Worm (Caenorhabditis elegans): ENCODE results near the gene K04G7.1.

Gene K04G7.1

DNA sequence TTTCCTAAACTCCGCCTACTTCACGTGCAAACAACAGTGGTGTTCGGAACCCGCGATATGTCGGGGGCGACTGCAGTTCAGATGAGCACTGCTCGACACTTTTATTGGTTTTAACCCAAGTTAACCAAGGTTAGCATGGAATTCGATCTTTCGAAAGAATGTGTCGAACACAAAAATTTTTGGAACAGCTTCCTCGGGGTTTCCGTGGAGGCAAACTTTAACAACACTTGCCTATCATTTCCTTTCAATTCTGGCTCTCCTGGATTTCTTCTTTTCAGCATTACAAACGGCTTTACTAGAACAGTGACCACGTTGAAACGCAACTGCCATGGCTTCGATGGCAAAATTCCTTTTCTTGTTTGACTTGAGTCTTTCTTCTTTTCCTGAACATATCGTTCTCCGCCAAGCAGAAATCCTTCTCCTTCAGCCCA, 21.2 kb upstream of the K04G7.1 start (continued):
- TF ChIP-seq madf-6 (GFP tag; IDR thresholded peaks at IDR 0.05) (peak; percentile 88), Y95B8A.8 (GFP tag; IDR thresholded peaks at IDR 0.05) (0 out of 2 replicates have a peak, but pooled peaks have one; percentile 49), lag-1 (GFP tag; IDR thresholded peaks at IDR 0.05) (no peak), pha-4 (tag; optimal IDR thresholded peaks at IDR 0.05) (no peak), ceh-91 (GFP tag; IDR thresholded peaks at IDR 0.05) (no peak), nfya-1 (tag; optimal IDR thresholded peaks at IDR 0.05; ENCODE audit: borderline replicate concordance, insufficient read depth) (no peak), sptf-2 (GFP tag; optimal IDR thresholded peaks at IDR 0.05) (no peak), mxl-1 (tag; optimal IDR thresholded peaks at IDR 0.05) (peak; percentile 6), ceh-40 (GFP tag; IDR thresholded peaks at IDR 0.05) (no peak), ceh-79 (tag; optimal IDR thresholded peaks at IDR 0.05) (peak; percentile 41), snpc-1.3 (tag; optimal IDR thresholded peaks at IDR 0.05; ENCODE audit: insufficient read depth) (peak; percentile 95), K11D2.4 (GFP tag; IDR thresholded peaks at IDR 0.05) (no peak), lin-40 (tag; optimal IDR thresholded peaks at IDR 0.05) (peak; percentile 43), T26A5.8 (tag; optimal IDR thresholded peaks at IDR 0.05) (peak; percentile 13), rpc-1 (optimal IDR thresholded peaks at IDR 0.05) (no peak), rpc-1 (tag; optimal IDR thresholded peaks at IDR 0.05) (peak; percentile 9), ceh-27 (GFP tag; optimal IDR thresholded peaks at IDR 0.05) (peak; percentile 17), hmg-20 (GFP tag; IDR thresholded peaks at IDR 0.05) (0 out of 2 replicates have a peak, but pooled peaks have one; percentile 31), chd-7 (tag; optimal IDR thresholded peaks at IDR 0.05) (peak; percentile 40), athp-1 (tag; optimal IDR thresholded peaks at IDR 0.05) (peak; percentile 47), akir-1 (GFP tag; optimal IDR thresholded peaks at IDR 0.05) (no peak), hlh-26 (GFP tag; conservative IDR thresholded peaks at IDR 0.05) (no peak), K12H6.12 (tag; optimal IDR thresholded peaks at IDR 0.05) (no peak), F52B5.7 (tag; optimal IDR thresholded peaks at IDR 0.05) (peak; percentile 35), ztf-26 (tag; optimal IDR thresholded peaks at IDR 0.05) (peak; percentile 1), F57A8.1 (GFP tag; optimal IDR thresholded peaks at IDR 0.05) (no peak), somi-1 (GFP tag; optimal IDR thresholded peaks at IDR 0.05) (no peak), bed-2 (GFP tag; IDR thresholded peaks at IDR 0.05) (no peak), F37B4.10 (GFP tag; IDR thresholded peaks at IDR 0.05) (no peak), B0261.1 (tag; optimal IDR thresholded peaks at IDR 0.05) (peak; percentile 3), lin-54 (GFP tag; optimal IDR thresholded peaks at IDR 0.05) (peak; percentile 82), F10E7.11 (tag; optimal IDR thresholded peaks at IDR 0.05) (no peak), attf-5 (GFP tag; optimal IDR thresholded peaks at IDR 0.05) (peak; percentile 21), snpc-3.4 (tag; optimal IDR thresholded peaks at IDR 0.05) (peak; percentile 99), mes-4 (tag; optimal IDR thresholded peaks at IDR 0.05) (peak; percentile 1), F39B2.1 (GFP tag; IDR thresholded peaks at IDR 0.05) (no peak), dpff-1 (tag; optimal IDR thresholded peaks at IDR 0.05) (peak; percentile 90)

- peak; percentile 95 for TF ChIP-seq snpc-3.4 (tag; optimal IDR thresholded peaks at IDR 0.05)
- no peak for TF ChIP-seq B0035.1 (tag; optimal IDR thresholded peaks at IDR 0.05)
- no peak for TF ChIP-seq cebp-2 (GFP tag; IDR thresholded peaks at IDR 0.05)
- no peak for TF ChIP-seq madf-10 (tag; optimal IDR thresholded peaks at IDR 0.05)
- peak; percentile 19 for TF ChIP-seq ama-1 (optimal IDR thresholded peaks at IDR 0.05)
- peak in 1 of 2 experiments; percentile 11 for TF ChIP-seq ama-1 (GFP tag; optimal IDR thresholded peaks at IDR 0.05)
- TF ChIP-seq hmg-20 (GFP tag; IDR thresholded peaks at IDR 0.05), result 0 out of 2 replicates have a peak, but pooled peaks have one; percentile 47
- peak; percentile 80 for TF ChIP-seq ekl-4 (GFP tag; IDR thresholded peaks at IDR 0.05)
- TF ChIP-seq let-526 (GFP tag; IDR thresholded peaks at IDR 0.05), result no peak
- TF ChIP-seq snpc-1.1 (tag; optimal IDR thresholded peaks at IDR 0.05; ENCODE audit: insufficient read depth), result peak; percentile 98
- TF ChIP-seq pbrm-1 (GFP tag; IDR thresholded peaks at IDR 0.05), result peak; percentile 90
- TF ChIP-seq him-1 (tag; optimal IDR thresholded peaks at IDR 0.05), result peak; percentile 96
- TF ChIP-seq tlf-1 (GFP tag; optimal IDR thresholded peaks at IDR 0.05), result peak; percentile 18
- TF ChIP-seq snpc-1.3 (tag; optimal IDR thresholded peaks at IDR 0.05; ENCODE audit: insufficient read depth), result peak; percentile 89
- TF ChIP-seq dox-1 (GFP tag; IDR thresholded peaks at IDR 0.05), result peak; percentile 78
- no peak for TF ChIP-seq ceh-58 (GFP tag; IDR thresholded peaks at IDR 0.05)
- TF ChIP-seq dpff-1 (tag; optimal IDR thresholded peaks at IDR 0.05), result peak; percentile 30
- TF ChIP-seq ztf-26 (tag; optimal IDR thresholded peaks at IDR 0.05), result no peak
- no peak for TF ChIP-seq F10E7.11 (tag; optimal IDR thresholded peaks at IDR 0.05)
Observed at ce11 chrIII:7142172-7142601, 20.3 kb upstream of the K04G7.1 start.
